Fruit fly (Drosophila melanogaster): Measurements from ENCODE around the gene CG31697.
A peak's percentile ranks its signal among the peaks of the same experiment; 100 is the strongest.

Gene CG31697

dm6 chr2L:19579995-19580578, 44.8 kb downstream of the CG31697 start, which contains the start of gene Pmvk (continued):
- TF ChIP-seq CG17829 (tag; optimal IDR thresholded peaks at IDR 0.05) (peak; percentile 39), zf30C (GFP tag; optimal IDR thresholded peaks at IDR 0.05) (no peak), CG14441 (GFP tag; IDR thresholded peaks at IDR 0.05) (no peak), CG8388 (GFP tag; optimal IDR thresholded peaks at IDR 0.05) (no peak), cas (GFP tag; IDR thresholded peaks at IDR 0.05) (no peak), CG11696 (GFP tag; IDR thresholded peaks at IDR 0.05) (no peak), wdn (GFP tag; IDR thresholded peaks at IDR 0.05) (no peak), CG8478 (optimal IDR thresholded peaks at IDR 0.05) (no peak), gt (GFP tag; IDR thresholded peaks at IDR 0.05) (no peak), fru (optimal IDR thresholded peaks at IDR 0.05) (no peak), vfl (GFP tag; optimal IDR thresholded peaks at IDR 0.05) (no peak), grn (GFP tag; optimal IDR thresholded peaks at IDR 0.05) (no peak), CG30020 (tag; optimal IDR thresholded peaks at IDR 0.05) (no peak), CG3726 (GFP tag; IDR thresholded peaks at IDR 0.05) (no peak), Scr (GFP tag; IDR thresholded peaks at IDR 0.05; ENCODE audit: partially characterized antibody) (peak; percentile 79), CG15601 (tag; optimal IDR thresholded peaks at IDR 0.05) (no peak), CG1792 (GFP tag; optimal IDR thresholded peaks at IDR 0.05) (no peak), CG9817 (tag; optimal IDR thresholded peaks at IDR 0.05) (no peak), tll (GFP tag; optimal IDR thresholded peaks at IDR 0.05) (no peak), CG31224 (GFP tag; IDR thresholded peaks at IDR 0.05) (no peak), so (GFP tag; IDR thresholded peaks at IDR 0.05) (no peak), ewg (GFP tag; optimal IDR thresholded peaks at IDR 0.05) (no peak), ttk (GFP tag; IDR thresholded peaks at IDR 0.05) (no peak), CG18262 (tag; optimal IDR thresholded peaks at IDR 0.05) (peak; percentile 5), ci (GFP tag; IDR thresholded peaks at IDR 0.05) (peak; percentile 39; the same call in 1 of the 3 replicates), CG17361 (GFP tag; IDR thresholded peaks at IDR 0.05) (no peak), CG10431 (GFP tag; optimal IDR thresholded peaks at IDR 0.05) (peak; percentile 41), CG42726 (GFP tag; IDR thresholded peaks at IDR 0.05; ENCODE audit: partially characterized antibody) (peak; percentile 43; the same call in 1 of the 2 replicates), Gsc (GFP tag; IDR thresholded peaks at IDR 0.05) (no peak), CG5180 (GFP tag; optimal IDR thresholded peaks at IDR 0.05) (no peak), CG11456 (GFP tag; IDR thresholded peaks at IDR 0.05) (no peak), CG14014 (GFP tag; IDR thresholded peaks at IDR 0.05) (no peak), Sox100B (GFP tag; optimal IDR thresholded peaks at IDR 0.05) (no peak), Bgb (GFP tag; IDR thresholded peaks at IDR 0.05; ENCODE audit: partially characterized antibody) (peak; percentile 90), CG11093 (GFP tag; IDR thresholded peaks at IDR 0.05) (no peak), CG10274 (GFP tag; optimal IDR thresholded peaks at IDR 0.05) (no peak), Dek (tag; optimal IDR thresholded peaks at IDR 0.05) (no peak), NK7.1 (GFP tag; optimal IDR thresholded peaks at IDR 0.05) (no peak), CG12104 (GFP tag; optimal IDR thresholded peaks at IDR 0.05) (no peak), amos (GFP tag; IDR thresholded peaks at IDR 0.05; ENCODE audit: partially characterized antibody) (peak; percentile 77; the same call in 1 of the 2 replicates), CG1233 (GFP tag; optimal IDR thresholded peaks at IDR 0.05) (no peak), CG7357 (GFP tag; IDR thresholded peaks at IDR 0.05) (no peak), CG16779 (GFP tag; IDR thresholded peaks at IDR 0.05) (no peak), onecut (GFP tag; IDR thresholded peaks at IDR 0.05) (no peak), Oaz (GFP tag; IDR thresholded peaks at IDR 0.05) (no peak), stwl (tag; optimal IDR thresholded peaks at IDR 0.05) (no peak), esg (GFP tag; conservative IDR thresholded peaks at IDR 0.05) (no peak), ato (GFP tag; IDR thresholded peaks at IDR 0.05; ENCODE audit: partially characterized antibody) (peak; percentile 98), HLH54F (GFP tag; optimal IDR thresholded peaks at IDR 0.05) (no peak), CG15514 (GFP tag; optimal IDR thresholded peaks at IDR 0.05) (peak; percentile 88), peb (GFP tag; IDR thresholded peaks at IDR 0.05) (no peak)

Measured in whole organism, embryonic.